Worm (Caenorhabditis elegans): Measurements from ENCODE around the gene F11C1.10.
A peak's percentile ranks its signal among the peaks of the same experiment; 100 is the strongest.

The F11C1.10 gene

ce11 chrX:12990529-12991520, 13.9 kb downstream of the F11C1.10 start, which contains the start of the genes F11C1.1 and vwa-8 (continued):
- TF ChIP-seq nhr-20 (tag; optimal IDR thresholded peaks at IDR 0.05) (peak; percentile 83), nhr-71 (tag; optimal IDR thresholded peaks at IDR 0.05) (peak; percentile 89), lin-15B (tag; optimal IDR thresholded peaks at IDR 0.05) (no peak), xbp-1 (tag; optimal IDR thresholded peaks at IDR 0.05) (peak; percentile 48)

ce11 chrX:12996161-12996560, 19.3 kb downstream of the F11C1.10 start:
- TF ChIP-seq nhr-76 (tag; optimal IDR thresholded peaks at IDR 0.05) (no peak), unc-62 (GFP tag; optimal IDR thresholded peaks at IDR 0.05) (no peak), rnt-1 (tag; optimal IDR thresholded peaks at IDR 0.05) (no peak), lin-39 (tag; optimal IDR thresholded peaks at IDR 0.05) (no peak), C34B4.2 (tag; optimal IDR thresholded peaks at IDR 0.05) (no peak), nhr-20 (tag; optimal IDR thresholded peaks at IDR 0.05) (no peak), lsy-2 (tag; optimal IDR thresholded peaks at IDR 0.05) (no peak), ces-1 (GFP tag; optimal IDR thresholded peaks at IDR 0.05) (no peak), lin-15B (tag; optimal IDR thresholded peaks at IDR 0.05) (no peak), sptf-1 (tag; optimal IDR thresholded peaks at IDR 0.05) (no peak)

- TF ChIP-seq dsc-1 (tag; optimal IDR thresholded peaks at IDR 0.05) (no peak), nhr-85 (tag) (peak; percentile 5), hpl-2 (GFP tag; optimal IDR thresholded peaks at IDR 0.05) (no peak), F16B12.6 (tag; optimal IDR thresholded peaks at IDR 0.05) (no peak), vab-15 (tag; optimal IDR thresholded peaks at IDR 0.05) (no peak), nhr-84 (tag; optimal IDR thresholded peaks at IDR 0.05) (no peak), ceh-88 (GFP tag; IDR thresholded peaks at IDR 0.05) (no peak)
Observed at ce11 chrX:12999567-12999966, 22.7 kb downstream of the F11C1.10 start.

ce11 chrX:13000837-13001236, 24.0 kb downstream of the F11C1.10 start:
- TF ChIP-seq hlh-4 (tag; optimal IDR thresholded peaks at IDR 0.05) (no peak), nhr-11 (tag; optimal IDR thresholded peaks at IDR 0.05) (no peak), pqm-1 (tag; optimal IDR thresholded peaks at IDR 0.05) (no peak)

ce11 chrX:13002322-13002721, 25.4 kb downstream of the F11C1.10 start:
- TF ChIP-seq nhr-85 (tag) (peak; percentile 67), unc-62 (GFP tag; optimal IDR thresholded peaks at IDR 0.05) (no peak)

ce11 chrX:13003092-13003491, 26.2 kb downstream of the F11C1.10 start:
- TF ChIP-seq C04F5.9 (tag; optimal IDR thresholded peaks at IDR 0.05) (no peak), blmp-1 (tag; optimal IDR thresholded peaks at IDR 0.05) (peak; percentile 90)

ce11 chrX:13004491-13005093, 27.7 kb downstream of the F11C1.10 start:
- TF ChIP-seq nhr-85 (tag) (peak; percentile 81), elt-3 (tag; optimal IDR thresholded peaks at IDR 0.05) (peak in 1 of 6 experiments; percentile 16), hlh-4 (tag; optimal IDR thresholded peaks at IDR 0.05) (no peak), ceh-82 (tag; optimal IDR thresholded peaks at IDR 0.05) (no peak), mep-1 (tag; optimal IDR thresholded peaks at IDR 0.05) (no peak), lin-13 (GFP tag; optimal IDR thresholded peaks at IDR 0.05) (no peak), blmp-1 (tag; optimal IDR thresholded peaks at IDR 0.05) (peak; percentile 82), lin-14 (GFP tag; optimal IDR thresholded peaks at IDR 0.05) (peak; percentile 45), efl-1 (optimal IDR thresholded peaks at IDR 0.05) (no peak), efl-1 (GFP tag; optimal IDR thresholded peaks at IDR 0.05 in 1 of 2) (peak in 1 of 2 experiments; percentile 59), sox-4 (tag; optimal IDR thresholded peaks at IDR 0.05) (no peak), aly-2 (tag; optimal IDR thresholded peaks at IDR 0.05) (no peak), lsy-2 (tag; optimal IDR thresholded peaks at IDR 0.05) (peak in 1 of 2 experiments; percentile 42), egl-27 (tag; optimal IDR thresholded peaks at IDR 0.05) (no peak), ceh-88 (GFP tag; IDR thresholded peaks at IDR 0.05) (no peak), grh-1 (GFP tag; IDR thresholded peaks at IDR 0.05) (no peak)

Measured in whole organism, L1 larva.